Worm (Caenorhabditis elegans): ENCODE measurements around the gene smim-14.

DNA sequence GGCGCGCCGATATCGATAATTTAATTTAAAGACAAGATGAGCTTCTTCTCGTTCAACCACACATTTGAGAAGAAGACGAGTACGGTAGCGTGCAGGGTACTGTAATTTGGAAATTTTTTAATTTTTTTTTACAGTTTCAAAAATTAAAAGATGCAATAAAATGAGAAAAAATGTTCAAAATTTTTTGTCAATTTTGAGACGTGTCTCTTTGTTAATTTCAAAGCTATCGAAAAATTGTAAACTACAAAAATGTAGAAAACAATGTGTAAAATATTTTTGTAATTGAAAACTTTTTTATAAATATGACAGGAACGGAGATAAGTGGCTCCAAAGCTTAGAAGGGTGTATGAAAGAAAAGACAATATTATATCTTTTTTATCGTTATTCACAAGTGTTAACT, 38.2 kb downstream of the smim-14 start, which contains the start of gene K01A11.1:
- TF ChIP-seq flt-1 (GFP tag; IDR thresholded peaks at IDR 0.05) (no peak), klf-2 (GFP tag; conservative IDR thresholded peaks at IDR 0.05) (no peak), ztf-29 (GFP tag; IDR thresholded peaks at IDR 0.05) (no peak), ztf-23 (GFP tag; IDR thresholded peaks at IDR 0.05) (no peak), cog-1 (tag; optimal IDR thresholded peaks at IDR 0.05) (no peak), T22C8.4 (GFP tag; IDR thresholded peaks at IDR 0.05) (no peak), ref-1 (GFP tag; conservative IDR thresholded peaks at IDR 0.05) (no peak), tab-1 (GFP tag; IDR thresholded peaks at IDR 0.05) (no peak), med-1 (GFP tag; optimal IDR thresholded peaks at IDR 0.05; ENCODE audit: insufficient read depth) (no peak)

Measured in whole organism, midembryonic.